Fruit fly (Drosophila melanogaster): ENCODE measurements around the gene Dph4.

Dph4 gene

dm6 chr3R:5654692-5655181, 30.8 kb upstream of the Dph4 start, which contains the start of the genes elm and MED27 (continued):
- TF ChIP-seq bsh (GFP tag; optimal IDR thresholded peaks at IDR 0.05) (peak; percentile 23 to 92), dati (GFP tag; IDR thresholded peaks at IDR 0.05) (no peak; the same call in 1 of the 2 replicates), sc (optimal IDR thresholded peaks at IDR 0.05) (no peak), sc (GFP tag; optimal IDR thresholded peaks at IDR 0.05) (peak; percentile 71), CTCF (GFP tag; optimal IDR thresholded peaks at IDR 0.05) (no peak), Hr51 (GFP tag; optimal IDR thresholded peaks at IDR 0.05) (peak; percentile 88 to 92), Mes4 (GFP tag; optimal IDR thresholded peaks at IDR 0.05) (peak; percentile 84), CG1529 (GFP tag; optimal IDR thresholded peaks at IDR 0.05) (peak; percentile 75), HLH3B (GFP tag; IDR thresholded peaks at IDR 0.05) (peak; percentile 91), CG30020 (tag; optimal IDR thresholded peaks at IDR 0.05) (peak; percentile 85), ase (GFP tag; IDR thresholded peaks at IDR 0.05) (peak; percentile 88), btn (GFP tag; optimal IDR thresholded peaks at IDR 0.05) (peak; percentile 71), mld (GFP tag; IDR thresholded peaks at IDR 0.05; ENCODE audit: partially characterized antibody) (peak; percentile 72), CG12236 (GFP tag; optimal IDR thresholded peaks at IDR 0.05) (peak; percentile 60), CG11695 (GFP tag; IDR thresholded peaks at IDR 0.05) (peak; percentile 79), usp (GFP tag; optimal IDR thresholded peaks at IDR 0.05) (no peak), CG1792 (GFP tag; optimal IDR thresholded peaks at IDR 0.05) (peak; percentile 73), gro (GFP tag; optimal IDR thresholded peaks at IDR 0.05) (peak; percentile 89), Deaf1 (tag; optimal IDR thresholded peaks at IDR 0.05) (peak; percentile 68), lab (GFP tag; optimal IDR thresholded peaks at IDR 0.05) (peak; percentile 89), HHEX (GFP tag; optimal IDR thresholded peaks at IDR 0.05) (peak; percentile 87), fru (optimal IDR thresholded peaks at IDR 0.05) (no peak), CG9609 (GFP tag; optimal IDR thresholded peaks at IDR 0.05) (peak; percentile 91), fd3F (GFP tag; optimal IDR thresholded peaks at IDR 0.05) (peak; percentile 91), Aef1 (GFP tag; IDR thresholded peaks at IDR 0.05) (peak; percentile 95), Myb (GFP tag; optimal IDR thresholded peaks at IDR 0.05) (peak; percentile 83), Max (GFP tag; optimal IDR thresholded peaks at IDR 0.05) (peak; percentile 96), vnd (GFP tag; IDR thresholded peaks at IDR 0.05; ENCODE audit: partially characterized antibody) (peak; percentile 93), CG32532 (GFP tag; IDR thresholded peaks at IDR 0.05) (peak; percentile 94), sd (tag; optimal IDR thresholded peaks at IDR 0.05) (peak; percentile 91), eyg (GFP tag; optimal IDR thresholded peaks at IDR 0.05) (peak; percentile 75), sima (GFP tag; optimal IDR thresholded peaks at IDR 0.05) (peak; percentile 41), CG12659 (GFP tag; optimal IDR thresholded peaks at IDR 0.05) (peak; percentile 97), ERR (GFP tag; optimal IDR thresholded peaks at IDR 0.05) (peak; percentile 76), CG13624 (GFP tag; optimal IDR thresholded peaks at IDR 0.05) (peak; percentile 94), Bgb (GFP tag; IDR thresholded peaks at IDR 0.05; ENCODE audit: partially characterized antibody) (peak; percentile 86), CG9437 (GFP tag; optimal IDR thresholded peaks at IDR 0.05) (peak; percentile 75), al (GFP tag; IDR thresholded peaks at IDR 0.05) (peak; percentile 94), caup (GFP tag; optimal IDR thresholded peaks at IDR 0.05; ENCODE audit: severe bottlenecking) (peak; percentile 87), E2f1 (GFP tag; IDR thresholded peaks at IDR 0.05) (peak; percentile 92), CG6689 (GFP tag; IDR thresholded peaks at IDR 0.05) (peak; percentile 93), nmo (GFP tag; optimal IDR thresholded peaks at IDR 0.05) (peak; percentile 97), CG1832 (GFP tag; optimal IDR thresholded peaks at IDR 0.05) (no peak), CG12071 (GFP tag; optimal IDR thresholded peaks at IDR 0.05) (peak; percentile 15), CG12104 (GFP tag; optimal IDR thresholded peaks at IDR 0.05) (peak; percentile 87), Bdp1 (GFP tag; optimal IDR thresholded peaks at IDR 0.05) (peak; percentile 79), Nf-YC (tag; optimal IDR thresholded peaks at IDR 0.05) (peak; percentile 90), sisA (GFP tag; IDR thresholded peaks at IDR 0.05) (peak; percentile 97), lbe (GFP tag; optimal IDR thresholded peaks at IDR 0.05) (peak; percentile 89), CG7928 (GFP tag; optimal IDR thresholded peaks at IDR 0.05) (peak; percentile 72), vfl (GFP tag; optimal IDR thresholded peaks at IDR 0.05) (peak; percentile 94)
